Worm (Caenorhabditis elegans) whole organism, L3 larva: ENCODE data around the gene col-143.

ENCODE experiments used
- daf-12 ChIP-seq: fragments of 150-350 bp; optimal IDR thresholded peaks from 2 replicates; lab custom pipeline; 2014; ENCODE audit warnings: missing biosample characterization, missing genetic modification reagents, missing genetic modification characterization
- lin-15B ChIP-seq: fragments of 150-350 bp; optimal IDR thresholded peaks from 2 replicates; lab custom pipeline; 2014; ENCODE audit warnings: missing biosample characterization, missing genetic modification characterization
- mdl-1 ChIP-seq: fragments of 150-350 bp; optimal IDR thresholded peaks from 2 replicates; lab custom pipeline; 2014; ENCODE audit warnings: missing biosample characterization, missing genetic modification characterization
- nhr-12 ChIP-seq: fragments of 150-350 bp; optimal IDR thresholded peaks from 2 replicates; lab custom pipeline; 2014; ENCODE audit warnings: missing biosample characterization, missing genetic modification characterization
- nhr-28 ChIP-seq: fragments of 150-350 bp; optimal IDR thresholded peaks from 2 replicates; lab custom pipeline; 2014; ENCODE audit warnings: missing biosample characterization, missing genetic modification characterization
- nhr-77 ChIP-seq: fragments of 150-350 bp; optimal IDR thresholded peaks from 2 replicates; lab custom pipeline; 2014; ENCODE audit warnings: missing biosample characterization, missing genetic modification characterization
- sea-2 ChIP-seq: fragments of 150-350 bp; sonication (generic microtip); optimal IDR thresholded peaks from 4 replicates; lab custom pipeline; 2014; ENCODE audit warnings: missing biosample characterization, missing genetic modification reagents, missing genetic modification characterization
- snpc-4 ChIP-seq: fragments of 150-350 bp; optimal IDR thresholded peaks from 2 replicates; lab custom pipeline; 2014; ENCODE audit warnings: missing biosample characterization, missing genetic modification characterization
- unc-39 ChIP-seq: sonication (generic microtip); optimal IDR thresholded peaks from 4 replicates; lab custom pipeline; 2017; ENCODE audit warnings: missing biosample characterization, missing genetic modification characterization
- unc-62 ChIP-seq: fragments of 150-350 bp; sonication (generic microtip); optimal IDR thresholded peaks from 4 replicates; lab custom pipeline; 2014; ENCODE audit warnings: missing biosample characterization, missing genetic modification reagents, missing genetic modification characterization
- ztf-11 ChIP-seq: fragments of 150-350 bp; optimal IDR thresholded peaks from 2 replicates; lab custom pipeline; 2014; ENCODE audit warnings: missing biosample characterization, missing genetic modification characterization
- ztf-4 ChIP-seq: fragments of 150-350 bp; optimal IDR thresholded peaks from 2 replicates; lab custom pipeline; 2014; ENCODE audit warnings: missing biosample characterization, missing genetic modification characterization

ce11 chrV:6787906-6788430 lies 47.5 kb upstream of the col-143 start, which contains the start of gene ZC404.2:
- TF ChIP-seq ztf-4 (no peak), snpc-4 (no peak), ztf-11 (tag; lab: Kevin White, UChicago) (no peak), unc-39 (no peak), lin-15B (tag; lab: Kevin White, UChicago) (no peak), nhr-12 (no peak), unc-62 (GFP tag; lab: Kevin White, UChicago) (no peak), mdl-1 (tag; lab: Kevin White, UChicago) (no peak), nhr-77 (tag; lab: Kevin White, UChicago) (no peak), nhr-28 (tag; lab: Kevin White, UChicago) (no peak), sea-2 (GFP tag; lab: Kevin White, UChicago) (no peak), daf-12 (tag; lab: Kevin White, UChicago) (no peak)
